Worm (Caenorhabditis elegans) whole organism, L4 larva: ENCODE data around the gene srlf-11.

ENCODE experiments used
- R02D3.7 ChIP-seq: fragments of 150-350 bp; sonication (generic microtip); optimal IDR thresholded peaks from 3 replicates; lab custom pipeline; 2014; ENCODE audit warnings: missing biosample characterization, missing genetic modification characterization
- Y75B8A.6 ChIP-seq: fragments of 200-800 bp; sonication (Bioruptor generic); IDR thresholded peaks from 2 replicates; pipeline ENCODE4 v1.3.6; 2022; ENCODE audit warnings: missing genetic modification reagents, missing genetic modification characterization, missing compliant biosample characterization
- dpl-1 ChIP-seq: fragments of 150-350 bp; optimal IDR thresholded peaks from 2 replicates; lab custom pipeline; 2014; ENCODE audit warnings: missing biosample characterization, missing genetic modification reagents, missing genetic modification characterization
- lin-13 ChIP-seq: fragments of 150-350 bp; optimal IDR thresholded peaks from 2 replicates; lab custom pipeline; 2014; ENCODE audit warnings: missing biosample characterization, missing genetic modification reagents, missing genetic modification characterization
- mxl-3 ChIP-seq: fragments of 200-800 bp; sonication (Bioruptor generic); optimal IDR thresholded peaks from 2 replicates; lab custom pipeline; 2018; ENCODE audit warnings: mild to moderate bottlenecking, missing genetic modification characterization, missing compliant biosample characterization
- nhr-76 ChIP-seq: fragments of 150-350 bp; optimal IDR thresholded peaks from 2 replicates; lab custom pipeline; 2014; ENCODE audit warnings: missing biosample characterization, missing genetic modification characterization
- pqm-1 ChIP-seq: sonication (generic microtip); optimal IDR thresholded peaks from 2 replicates; lab custom pipeline; 2017; ENCODE audit warnings: missing biosample characterization, missing genetic modification characterization
- zag-1 ChIP-seq: fragments of 150-350 bp; optimal IDR thresholded peaks from 2 replicates; lab custom pipeline; 2014; ENCODE audit warnings: missing biosample characterization, missing genetic modification characterization

DNA sequence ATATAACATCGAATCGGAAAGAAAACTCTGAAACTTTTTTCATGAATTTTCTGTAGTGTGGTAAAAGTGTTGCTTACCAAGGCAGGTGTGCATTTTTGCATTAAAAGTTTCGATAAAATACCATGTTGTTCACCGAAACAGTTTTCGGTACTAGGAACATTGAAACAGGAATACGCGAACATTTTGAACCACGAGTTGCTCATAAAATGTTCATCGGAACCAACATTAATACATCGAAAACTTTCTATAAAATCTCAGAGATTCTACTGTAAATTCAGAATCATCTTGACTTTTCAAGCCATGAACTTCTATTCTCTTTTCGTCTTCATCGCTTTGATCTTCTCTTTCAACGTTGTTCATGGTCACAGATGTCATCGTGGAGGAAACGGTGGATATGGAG, 5.6 kb downstream of the srlf-11 start, which contains the start of gene fipr-15:
- TF ChIP-seq nhr-76 (tag; lab: Kevin White, UChicago) (no peak), pqm-1 (tag; lab: Kevin White, UChicago) (no peak), dpl-1 (no peak), lin-13 (no peak), Y75B8A.6 (GFP tag; lab: Robert Waterston, UW) (no peak), R02D3.7 (tag; lab: Kevin White, UChicago) (no peak), mxl-3 (no peak), zag-1 (no peak)
